Worm (Caenorhabditis elegans): Measurements from ENCODE around the gene F09C8.2.

DNA sequence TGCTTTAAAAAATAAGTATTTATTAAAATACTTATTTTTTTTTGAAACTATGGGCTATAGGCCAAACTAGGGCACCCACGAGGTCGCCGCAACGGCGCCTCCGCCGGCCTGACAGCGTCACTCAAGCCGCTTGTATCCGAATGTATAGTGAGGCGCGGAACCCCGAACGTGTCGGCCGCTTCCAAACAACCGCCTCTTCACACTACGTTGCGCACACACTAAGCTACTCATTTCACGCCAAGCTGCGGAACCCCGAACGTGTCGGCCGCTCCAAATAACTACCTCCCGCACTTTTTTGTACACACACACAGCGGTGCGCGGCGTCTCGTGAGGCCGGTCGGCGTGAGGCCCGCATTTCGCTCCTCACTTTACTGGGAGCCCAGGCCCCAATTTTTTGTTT lies 33.9 kb downstream of the F09C8.2 start:
- TF ChIP-seq nhr-12 (tag; optimal IDR thresholded peaks at IDR 0.05), result no peak
- TF ChIP-seq pqm-1 (tag; optimal IDR thresholded peaks at IDR 0.05), result no peak
- TF ChIP-seq elt-3 (tag; optimal IDR thresholded peaks at IDR 0.05), result no peak
- TF ChIP-seq xbp-1 (tag; optimal IDR thresholded peaks at IDR 0.05), result no peak
- no peak for TF ChIP-seq sptf-1 (tag; optimal IDR thresholded peaks at IDR 0.05)
- no peak for TF ChIP-seq mep-1 (tag; optimal IDR thresholded peaks at IDR 0.05)
- TF ChIP-seq ceh-82 (tag; optimal IDR thresholded peaks at IDR 0.05), result no peak

Data from whole organism, L1 larva.